Fruit fly (Drosophila melanogaster) whole organism, embryonic: ENCODE results near the gene CG13716.

Experiments
- ATbp ChIP-seq: fragments of 200-800 bp; sonication (Bioruptor generic); optimal IDR thresholded peaks from 2 replicates; lab custom pipeline; 2017; ENCODE audit warnings: missing biosample characterization, mild to moderate bottlenecking, missing genetic modification characterization, missing genetic modification reagents
- Asciz ChIP-seq: fragments of 200-800 bp; sonication (Bioruptor generic); optimal IDR thresholded peaks from 2 replicates; lab custom pipeline; 2017; ENCODE audit warnings: missing biosample characterization, mild to moderate bottlenecking, missing genetic modification characterization, missing genetic modification reagents
- CG1024 ChIP-seq: fragments of 200-800 bp; sonication (Bioruptor generic); IDR thresholded peaks from 2 replicates; pipeline ENCODE4 v1.3.6; 2022; ENCODE audit warnings: missing biosample characterization, missing genetic modification characterization
- CG10431 ChIP-seq: fragments of 200-800 bp; sonication (Bioruptor generic); optimal IDR thresholded peaks from 3 replicates; lab custom pipeline; 2018; ENCODE audit warnings: missing biosample characterization, mild to moderate bottlenecking, missing genetic modification characterization
- CG10543 ChIP-seq: fragments of 200-800 bp; sonication (Bioruptor generic); optimal IDR thresholded peaks from 3 replicates; lab custom pipeline; 2017; ENCODE audit warnings: missing biosample characterization, mild to moderate bottlenecking, missing genetic modification characterization, moderate library complexity
- CG12219 ChIP-seq: fragments of 200-800 bp; sonication (Bioruptor generic); optimal IDR thresholded peaks from 3 replicates; lab custom pipeline; 2018; ENCODE audit warnings: missing biosample characterization, mild to moderate bottlenecking, missing genetic modification characterization
- CG1233 ChIP-seq: fragments of 200-800 bp; sonication (Bioruptor generic); optimal IDR thresholded peaks from 4 replicates; lab custom pipeline; 2018; ENCODE audit warnings: missing biosample characterization, mild to moderate bottlenecking, missing genetic modification characterization
- CG14710 ChIP-seq: fragments of 200-800 bp; sonication (Bioruptor generic); optimal IDR thresholded peaks from 3 replicates; lab custom pipeline; 2019; ENCODE audit warnings: missing biosample characterization, mild to moderate bottlenecking, missing genetic modification characterization, moderate library complexity
- CG1529 ChIP-seq: fragments of 200-800 bp; sonication (Bioruptor generic); optimal IDR thresholded peaks from 3 replicates; lab custom pipeline; 2018; ENCODE audit warnings: missing biosample characterization, missing genetic modification characterization
- CG17359 ChIP-seq: fragments of 200-800 bp; sonication (Bioruptor generic); optimal IDR thresholded peaks from 3 replicates; lab custom pipeline; 2018; ENCODE audit warnings: missing biosample characterization, mild to moderate bottlenecking, missing genetic modification characterization, moderate library complexity
- CG17568 ChIP-seq: fragments of 200-800 bp; sonication (Bioruptor generic); optimal IDR thresholded peaks from 2 replicates; lab custom pipeline; 2018; ENCODE audit warnings: missing biosample characterization, mild to moderate bottlenecking, missing genetic modification characterization, moderate library complexity
- CG17829 ChIP-seq: fragments of 200-800 bp; optimal IDR thresholded peaks from 2 replicates; lab custom pipeline; 2019; ENCODE audit warnings: missing biosample characterization, mild to moderate bottlenecking, missing genetic modification characterization, moderate library complexity
- CG18764 ChIP-seq: fragments of 200-800 bp; sonication (Bioruptor generic); optimal IDR thresholded peaks from 3 replicates; lab custom pipeline; 2016; ENCODE audit warnings: missing biosample characterization, missing genetic modification characterization
- CG2129 ChIP-seq: fragments of 200-800 bp; sonication (Bioruptor generic); IDR thresholded peaks from 2 replicates; pipeline ENCODE4 v1.3.6; 2022; ENCODE audit warnings: missing biosample characterization, missing genetic modification characterization; ENCODE audit not compliant: partially characterized antibody
- CG2202 ChIP-seq: fragments of 200-800 bp; sonication (Bioruptor generic); optimal IDR thresholded peaks from 2 replicates; lab custom pipeline; 2018; ENCODE audit warnings: missing biosample characterization, mild to moderate bottlenecking, missing genetic modification characterization
- CG2678 ChIP-seq: fragments of 200-800 bp; sonication (Bioruptor generic); optimal IDR thresholded peaks from 3 replicates; lab custom pipeline; 2019; ENCODE audit warnings: missing biosample characterization, mild to moderate bottlenecking, missing genetic modification characterization, moderate library complexity
- CG2875 ChIP-seq: fragments of 200-800 bp; sonication (Bioruptor generic); optimal IDR thresholded peaks from 2 replicates; lab custom pipeline; 2017; ENCODE audit warnings: missing biosample characterization, mild to moderate bottlenecking, missing genetic modification characterization, missing genetic modification reagents
- CG32772 ChIP-seq: fragments of 200-800 bp; sonication (Bioruptor generic); IDR thresholded peaks from 2 replicates; pipeline ENCODE4 v1.3.6; 2022; ENCODE audit warnings: missing biosample characterization, missing genetic modification characterization
- CG3838 ChIP-seq: fragments of 200-800 bp; sonication (Bioruptor generic); optimal IDR thresholded peaks from 3 replicates; lab custom pipeline; 2016; ENCODE audit warnings: missing biosample characterization, missing genetic modification characterization
- CTCF ChIP-seq: fragments of 200-800 bp; sonication (Bioruptor generic); optimal IDR thresholded peaks from 2 replicates; lab custom pipeline; 2017; ENCODE audit warnings: missing biosample characterization, mild to moderate bottlenecking, missing genetic modification characterization, moderate library complexity
- D ChIP-seq, 2 experiments: fragments of 200-800 bp in 1 of 2; fragments of >200 bp in 1 of 2; sonication (Bioruptor generic) in 1 of 2; optimal IDR thresholded peaks; 2 replicates in 1 of 2; 3 replicates in 1 of 2; lab custom pipeline; 2017; ENCODE audit warnings: mild to moderate bottlenecking in 1 of 2, missing biosample characterization in 1 of 2, missing genetic modification characterization in 1 of 2, missing genetic modification reagents in 1 of 2
- GATAe ChIP-seq: fragments of 200-800 bp; sonication (Bioruptor generic); conservative IDR thresholded peaks from 2 replicates; pipeline ENCODE4 v1.3.6; 2022; ENCODE audit warnings: missing biosample characterization, missing genetic modification characterization
- HHEX ChIP-seq: fragments of 200-800 bp; sonication (Bioruptor generic); optimal IDR thresholded peaks from 3 replicates; lab custom pipeline; 2017; ENCODE audit warnings: missing biosample characterization, mild to moderate bottlenecking, missing genetic modification characterization, missing genetic modification reagents
- Hr78 ChIP-seq, 2 experiments: fragments of 200-800 bp in 1 of 2; fragments of >200 bp in 1 of 2; sonication (Bioruptor generic) in 1 of 2; optimal IDR thresholded peaks; 2 replicates each; lab custom pipeline; 2017 to 2019; ENCODE audit warnings: missing biosample characterization in 2 of 2, missing genetic modification characterization in 2 of 2, mild to moderate bottlenecking in 1 of 2, moderate library complexity in 1 of 2
- Lhr ChIP-seq: fragments of 200-800 bp; sonication (Bioruptor generic); optimal IDR thresholded peaks from 3 replicates; lab custom pipeline; 2017; ENCODE audit warnings: mild to moderate bottlenecking, missing biosample characterization, missing genetic modification reagents, missing genetic modification characterization
- Mad ChIP-seq: fragments of 200-800 bp; sonication (Bioruptor generic); optimal IDR thresholded peaks from 2 replicates; lab custom pipeline; 2016; ENCODE audit warnings: missing biosample characterization, missing genetic modification characterization
- Nf-YC ChIP-seq: fragments of 200-800 bp; optimal IDR thresholded peaks from 3 replicates; lab custom pipeline; 2019; ENCODE audit warnings: missing biosample characterization, mild to moderate bottlenecking, missing genetic modification characterization, moderate library complexity
- Trl ChIP-seq, 3 experiments: fragments of >200 bp in 2 of 3; fragments of 200-800 bp in 1 of 3; sonication (Bioruptor generic) in 1 of 3; optimal IDR thresholded peaks; 2 replicates in 1 of 3; 3 replicates in 2 of 3; lab custom pipeline; 2016 to 2017; ENCODE audit warnings: missing biosample characterization in 1 of 3, missing genetic modification characterization in 1 of 3
- Xrp1 ChIP-seq: fragments of 200-800 bp; sonication (Bioruptor generic); IDR thresholded peaks from 2 replicates; pipeline ENCODE4 v1.3.6; 2022; ENCODE audit warnings: missing biosample characterization, missing genetic modification characterization
- chinmo ChIP-seq: fragments of 200-800 bp; sonication (Bioruptor generic); IDR thresholded peaks from 4 replicates; pipeline ENCODE4 v1.3.6; 2022; ENCODE audit warnings: missing biosample characterization, missing genetic modification characterization; ENCODE audit not compliant: partially characterized antibody
- crol ChIP-seq: fragments of 200-800 bp; sonication (Bioruptor generic); IDR thresholded peaks from 2 replicates; pipeline ENCODE4 v1.3.6; 2022; ENCODE audit warnings: missing biosample characterization, missing genetic modification characterization
- dan ChIP-seq: fragments of 200-800 bp; sonication (Bioruptor generic); IDR thresholded peaks from 2 replicates; pipeline ENCODE4 v1.3.6; 2022; ENCODE audit warnings: missing biosample characterization, missing genetic modification characterization
- dimm ChIP-seq: fragments of 200-800 bp; sonication (Bioruptor generic); IDR thresholded peaks from 2 replicates; pipeline ENCODE4 v1.3.6; 2022; ENCODE audit warnings: missing biosample characterization, missing genetic modification characterization
- dmrt11E ChIP-seq: fragments of 200-800 bp; sonication (Bioruptor generic); optimal IDR thresholded peaks from 3 replicates; lab custom pipeline; 2018; ENCODE audit warnings: missing biosample characterization, mild to moderate bottlenecking, missing genetic modification characterization, moderate library complexity
- dmrt99B ChIP-seq: fragments of 200-800 bp; sonication (Bioruptor generic); optimal IDR thresholded peaks from 2 replicates; lab custom pipeline; 2018; ENCODE audit warnings: missing biosample characterization, mild to moderate bottlenecking, missing genetic modification characterization, moderate library complexity
- dpn ChIP-seq, 2 experiments: fragments of 200-800 bp; sonication (Bioruptor generic); optimal IDR thresholded peaks; 3 replicates each; lab custom pipeline; 2016; ENCODE audit warnings: missing biosample characterization in 2 of 2, missing genetic modification characterization in 2 of 2
- fd64A ChIP-seq: fragments of 200-800 bp; sonication (Bioruptor generic); optimal IDR thresholded peaks from 3 replicates; lab custom pipeline; 2018; ENCODE audit warnings: missing biosample characterization, mild to moderate bottlenecking, missing genetic modification characterization
- fru ChIP-seq: fragments of >200 bp; optimal IDR thresholded peaks from 2 replicates; lab custom pipeline; 2017
- gcm ChIP-seq: fragments of 200-800 bp; sonication (Bioruptor generic); optimal IDR thresholded peaks from 2 replicates; lab custom pipeline; 2019; ENCODE audit warnings: missing biosample characterization, mild to moderate bottlenecking, missing genetic modification characterization, moderate library complexity
- jumu ChIP-seq: fragments of 200-800 bp; sonication (Bioruptor generic); optimal IDR thresholded peaks from 3 replicates; lab custom pipeline; 2016; ENCODE audit warnings: missing biosample characterization, missing genetic modification characterization
- lab ChIP-seq: fragments of 200-800 bp; sonication (Bioruptor generic); optimal IDR thresholded peaks from 3 replicates; lab custom pipeline; 2017; ENCODE audit warnings: missing biosample characterization, missing genetic modification characterization, mild to moderate bottlenecking, moderate library complexity, missing genetic modification reagents
- lov ChIP-seq, 2 experiments: fragments of 200-800 bp in 1 of 2; fragments of >200 bp in 1 of 2; sonication (Bioruptor generic) in 1 of 2; IDR thresholded peaks in 1 of 2; optimal IDR thresholded peaks in 1 of 2; 2 replicates in 1 of 2; 3 replicates in 1 of 2; pipeline versions ENCODE4 v1.3.6 to Lab custom; 2017 to 2022; ENCODE audit warnings: missing biosample characterization in 1 of 2, missing genetic modification characterization in 1 of 2
- oc ChIP-seq: fragments of 200-800 bp; sonication (Bioruptor generic); optimal IDR thresholded peaks from 2 replicates; lab custom pipeline; 2018; ENCODE audit warnings: missing biosample characterization, mild to moderate bottlenecking, missing genetic modification characterization, moderate library complexity
- org-1 ChIP-seq: fragments of 200-800 bp; sonication (Bioruptor generic); optimal IDR thresholded peaks from 2 replicates; lab custom pipeline; 2017; ENCODE audit warnings: missing biosample characterization, missing genetic modification characterization
- pan ChIP-seq, 4 experiments: fragments of >200 bp in 3 of 4; fragments of 200-800 bp in 1 of 4; sonication (Bioruptor generic) in 1 of 4; optimal IDR thresholded peaks in 3 of 4; IDR thresholded peaks in 1 of 4; 2 replicates each; pipeline versions ENCODE4 v1.3.6 to Lab custom; 2017 to 2022; ENCODE audit warnings: missing biosample characterization in 2 of 4, missing genetic modification characterization in 2 of 4, mixed read lengths in 1 of 4
- run ChIP-seq: fragments of 200-800 bp; sonication (Bioruptor generic); optimal IDR thresholded peaks from 3 replicates; lab custom pipeline; 2018; ENCODE audit warnings: missing biosample characterization, mild to moderate bottlenecking, missing genetic modification characterization
- wek ChIP-seq: fragments of 200-800 bp; sonication (Bioruptor generic); optimal IDR thresholded peaks from 3 replicates; lab custom pipeline; 2018; ENCODE audit warnings: missing biosample characterization, mild to moderate bottlenecking, missing genetic modification characterization, moderate library complexity
- zfh2 ChIP-seq: fragments of 200-800 bp; sonication (Bioruptor generic); optimal IDR thresholded peaks from 2 replicates; lab custom pipeline; 2016; ENCODE audit warnings: missing biosample characterization, missing genetic modification characterization

The CG13716 gene

dm6 chr3L:4615064-4615463 is 19.5 kb downstream of the CG13716 start (continued):
- TF ChIP-seq gcm (GFP tag; lab: Kevin White, UChicago) (peak; percentile 28), GATAe (GFP tag; lab: Robert Waterston, UW) (no peak), chinmo (GFP tag; lab: Robert Waterston, UW) (no peak), CG17359 (tag; lab: Kevin White, UChicago) (peak; percentile 37), pan (optimal IDR thresholded peaks at IDR 0.05; lab: Kevin White, UChicago) (no peak), pan (GFP tag; optimal IDR thresholded peaks at IDR 0.05 in 1 of 2, IDR thresholded peaks at IDR 0.05 in 1 of 2) (no peak), CG17829 (no peak), CG1024 (GFP tag; lab: Robert Waterston, UW) (no peak), CG1529 (peak; percentile 5), Trl (optimal IDR thresholded peaks at IDR 0.05; lab: Kevin White, UChicago) (no peak), Trl (GFP tag; optimal IDR thresholded peaks at IDR 0.05; lab: Kevin White, UChicago) (peak; percentile 0), org-1 (GFP tag; lab: Kevin White, UChicago) (peak; percentile 18), CG2129 (GFP tag; lab: Robert Waterston, UW) (no peak), Hr78 (GFP tag; optimal IDR thresholded peaks at IDR 0.05; lab: Kevin White, UChicago) (peak in 1 of 2 experiments; percentile 40), dmrt99B (tag; lab: Kevin White, UChicago) (peak; percentile 10), CG10431 (peak; percentile 24), CG2678 (tag; lab: Kevin White, UChicago) (peak; percentile 46), lov (optimal IDR thresholded peaks at IDR 0.05; lab: Kevin White, UChicago) (no peak), lov (GFP tag; IDR thresholded peaks at IDR 0.05; lab: Robert Waterston, UW) (no peak), HHEX (GFP tag; lab: Kevin White, UChicago) (peak; percentile 26), CG10543 (no peak), CG3838 (GFP tag; lab: Kevin White, UChicago) (no peak), CG1233 (GFP tag; lab: Kevin White, UChicago) (peak; percentile 45), CG32772 (GFP tag; lab: Robert Waterston, UW) (no peak), CG18764 (GFP tag; lab: Kevin White, UChicago) (peak; percentile 1), CG14710 (peak; percentile 10), oc (tag; lab: Kevin White, UChicago) (peak; percentile 38), ATbp (peak; percentile 90), CG2875 (GFP tag; lab: Kevin White, UChicago) (peak; percentile 78), zfh2 (GFP tag; lab: Kevin White, UChicago) (no peak), Asciz (GFP tag; lab: Kevin White, UChicago) (peak; percentile 63), D (optimal IDR thresholded peaks at IDR 0.05; lab: Kevin White, UChicago) (no peak), D (GFP tag; optimal IDR thresholded peaks at IDR 0.05; lab: Kevin White, UChicago) (peak; percentile 26), wek (GFP tag; lab: Kevin White, UChicago) (peak; percentile 76), Nf-YC (tag; lab: Kevin White, UChicago) (no peak), CG17568 (GFP tag; lab: Kevin White, UChicago) (peak; percentile 22), dimm (GFP tag; lab: Robert Waterston, UW) (no peak), run (tag; lab: Kevin White, UChicago) (peak; percentile 14), fd64A (peak; percentile 32), Xrp1 (0 out of 2 replicates have a peak, but pooled peaks have one; percentile 5), dpn (GFP tag; optimal IDR thresholded peaks at IDR 0.05; lab: Kevin White, UChicago) (no peak), jumu (GFP tag; lab: Kevin White, UChicago) (no peak), lab (GFP tag; lab: Kevin White, UChicago) (no peak), CG12219 (GFP tag; lab: Kevin White, UChicago) (peak; percentile 0), CTCF (GFP tag; lab: Kevin White, UChicago) (peak; percentile 16), dmrt11E (tag; lab: Kevin White, UChicago) (peak; percentile 24), Lhr (peak; percentile 28), CG2202 (tag; lab: Kevin White, UChicago) (peak; percentile 19), fru (lab: Kevin White, UChicago) (no peak), dan (GFP tag; lab: Robert Waterston, UW) (no peak), Mad (GFP tag; lab: Kevin White, UChicago) (no peak), crol (GFP tag; lab: Robert Waterston, UW) (no peak)
